Worm (Caenorhabditis elegans): ENCODE data around the gene lron-12.

DNA sequence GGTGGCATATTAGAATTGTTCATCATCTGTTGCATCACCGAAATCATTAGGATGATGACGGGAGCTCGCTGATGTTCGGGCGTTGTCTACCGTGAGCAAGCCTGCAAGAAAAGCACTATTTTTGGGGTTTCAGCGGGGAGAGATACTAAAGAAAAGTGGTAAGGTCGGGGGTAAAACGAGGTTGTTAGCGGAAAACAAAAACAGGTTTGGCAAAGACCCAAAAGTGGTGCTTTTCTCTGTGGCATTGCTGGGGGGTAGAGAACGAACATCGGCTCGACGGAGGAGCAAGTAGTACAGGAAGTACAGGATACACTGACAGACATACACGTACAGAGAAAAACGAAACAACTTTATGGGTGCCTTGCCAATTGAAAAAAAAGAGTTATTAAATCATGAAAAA, 40.8 kb downstream of the lron-12 start, which contains the start of gene php-3:
- TF ChIP-seq lin-39 (tag; optimal IDR thresholded peaks at IDR 0.05) (no peak), R02D3.7 (tag; optimal IDR thresholded peaks at IDR 0.05) (no peak), egl-27 (tag; optimal IDR thresholded peaks at IDR 0.05) (no peak), zag-1 (tag; optimal IDR thresholded peaks at IDR 0.05) (no peak), ztf-4 (tag; optimal IDR thresholded peaks at IDR 0.05) (no peak), nhr-77 (tag; optimal IDR thresholded peaks at IDR 0.05) (no peak), aly-2 (tag; optimal IDR thresholded peaks at IDR 0.05) (no peak), nhr-25 (tag; optimal IDR thresholded peaks at IDR 0.05) (no peak), snpc-4 (tag; optimal IDR thresholded peaks at IDR 0.05) (no peak), ceh-82 (tag; optimal IDR thresholded peaks at IDR 0.05) (no peak), lsy-2 (tag; optimal IDR thresholded peaks at IDR 0.05) (no peak), elt-3 (tag; optimal IDR thresholded peaks at IDR 0.05) (no peak)

Data from whole organism, L2 larva.